Worm (Caenorhabditis elegans) whole organism, L3 larva: ENCODE data around the gene srw-60.
A peak's percentile ranks its signal among the peaks of the same experiment; 100 is the strongest.

Source experiments
- R02D3.7 ChIP-seq: fragments of 150-350 bp; optimal IDR thresholded peaks from 2 replicates; lab custom pipeline; 2014; ENCODE audit warnings: missing biosample characterization, missing genetic modification characterization
- ZK546.5 ChIP-seq: sonication (generic microtip); optimal IDR thresholded peaks from 2 replicates; lab custom pipeline; 2017; ENCODE audit warnings: missing biosample characterization, missing genetic modification characterization
- aly-2 ChIP-seq: fragments of 150-350 bp; optimal IDR thresholded peaks from 2 replicates; lab custom pipeline; 2014; ENCODE audit warnings: missing biosample characterization, missing genetic modification characterization
- ama-1 ChIP-seq: fragments of 150-350 bp; optimal IDR thresholded peaks from 2 replicates; lab custom pipeline; 2018
- ceh-28 ChIP-seq: fragments of 150-350 bp; optimal IDR thresholded peaks from 2 replicates; lab custom pipeline; 2014; ENCODE audit warnings: missing biosample characterization, missing genetic modification reagents, missing genetic modification characterization
- ceh-82 ChIP-seq: fragments of 150-350 bp; optimal IDR thresholded peaks from 2 replicates; lab custom pipeline; 2014; ENCODE audit warnings: missing biosample characterization, missing genetic modification characterization
- egl-27 ChIP-seq: sonication (generic microtip); optimal IDR thresholded peaks from 4 replicates; lab custom pipeline; 2017; ENCODE audit warnings: missing biosample characterization, missing genetic modification reagents, missing genetic modification characterization
- elt-1 ChIP-seq: fragments of 150-350 bp; optimal IDR thresholded peaks from 2 replicates; lab custom pipeline; 2014; ENCODE audit warnings: missing biosample characterization, missing genetic modification characterization
- elt-2 ChIP-seq: sonication (generic microtip); optimal IDR thresholded peaks from 2 replicates; lab custom pipeline; 2016; ENCODE audit warnings: missing genetic modification reagents, mild to moderate bottlenecking, missing genetic modification characterization, missing compliant biosample characterization
- elt-3 ChIP-seq, 3 experiments: fragments of 150-350 bp in 1 of 3; sonication (generic microtip) in 2 of 3; optimal IDR thresholded peaks; 2 replicates in 2 of 3; 4 replicates in 1 of 3; lab custom pipeline; 2014 to 2017; ENCODE audit warnings: missing biosample characterization in 3 of 3, missing genetic modification characterization in 3 of 3
- eor-1 ChIP-seq, 2 experiments: fragments of 150-350 bp; optimal IDR thresholded peaks; 2 replicates each; lab custom pipeline; 2014 to 2018; ENCODE audit warnings: missing biosample characterization in 2 of 2, missing genetic modification characterization in 2 of 2
- fkh-10 ChIP-seq: sonication (generic microtip); optimal IDR thresholded peaks from 2 replicates; lab custom pipeline; 2017; ENCODE audit warnings: missing biosample characterization, missing genetic modification reagents, missing genetic modification characterization
- fkh-2 ChIP-seq: fragments of 150-350 bp; optimal IDR thresholded peaks from 2 replicates; lab custom pipeline; 2014; ENCODE audit warnings: missing biosample characterization, missing genetic modification reagents, missing genetic modification characterization
- fos-1 ChIP-seq: fragments of 150-350 bp; optimal IDR thresholded peaks from 2 replicates; lab custom pipeline; 2014; ENCODE audit warnings: missing biosample characterization, missing genetic modification characterization
- hmg-11 ChIP-seq: sonication (generic microtip); optimal IDR thresholded peaks from 2 replicates; lab custom pipeline; 2016; ENCODE audit warnings: missing genetic modification characterization, missing compliant biosample characterization
- jun-1 ChIP-seq: fragments of 150-350 bp; optimal IDR thresholded peaks from 2 replicates; lab custom pipeline; 2014; ENCODE audit warnings: missing biosample characterization, missing genetic modification reagents, missing genetic modification characterization
- lin-15B ChIP-seq: fragments of 150-350 bp; optimal IDR thresholded peaks from 2 replicates; lab custom pipeline; 2014; ENCODE audit warnings: missing biosample characterization, missing genetic modification characterization
- lin-39 ChIP-seq: fragments of 150-350 bp; optimal IDR thresholded peaks from 2 replicates; lab custom pipeline; 2018; ENCODE audit warnings: missing biosample characterization, missing genetic modification reagents, missing genetic modification characterization
- lsy-12 ChIP-seq: sonication (generic microtip); optimal IDR thresholded peaks from 2 replicates; lab custom pipeline; 2016; ENCODE audit warnings: mild to moderate bottlenecking, missing genetic modification characterization, missing compliant biosample characterization
- mdl-1 ChIP-seq: fragments of 150-350 bp; optimal IDR thresholded peaks from 2 replicates; lab custom pipeline; 2014; ENCODE audit warnings: missing biosample characterization, missing genetic modification characterization
- mml-1 ChIP-seq: fragments of 150-350 bp; sonication (generic microtip); optimal IDR thresholded peaks from 3 replicates; lab custom pipeline; 2014; ENCODE audit warnings: missing biosample characterization, missing genetic modification characterization
- nfya-1 ChIP-seq: sonication (generic microtip); optimal IDR thresholded peaks from 2 replicates; lab custom pipeline; 2017; ENCODE audit warnings: missing genetic modification characterization, mild to moderate bottlenecking, missing compliant biosample characterization, antibody characterized with exemption, moderate library complexity; ENCODE audit not compliant: insufficient read depth
- nhr-11 ChIP-seq: fragments of 150-350 bp; optimal IDR thresholded peaks from 2 replicates; lab custom pipeline; 2014; ENCODE audit warnings: missing biosample characterization, missing genetic modification characterization
- nhr-12 ChIP-seq: fragments of 150-350 bp; optimal IDR thresholded peaks from 2 replicates; lab custom pipeline; 2014; ENCODE audit warnings: missing biosample characterization, missing genetic modification characterization
- nhr-23 ChIP-seq: fragments of 150-350 bp; optimal IDR thresholded peaks from 2 replicates; lab custom pipeline; 2014; ENCODE audit warnings: missing biosample characterization, missing genetic modification reagents, missing genetic modification characterization
- nhr-237 ChIP-seq: fragments of 150-350 bp; optimal IDR thresholded peaks from 2 replicates; lab custom pipeline; 2014; ENCODE audit warnings: missing biosample characterization, missing genetic modification characterization
- nhr-25 ChIP-seq: sonication (generic microtip); optimal IDR thresholded peaks from 2 replicates; lab custom pipeline; 2017; ENCODE audit warnings: missing biosample characterization, missing genetic modification characterization
- nhr-67 ChIP-seq: fragments of 150-350 bp; optimal IDR thresholded peaks from 2 replicates; lab custom pipeline; 2014; ENCODE audit warnings: missing biosample characterization, missing genetic modification characterization
- nhr-76 ChIP-seq: fragments of 150-350 bp; sonication (generic microtip); optimal IDR thresholded peaks from 5 replicates; lab custom pipeline; 2014; ENCODE audit warnings: missing biosample characterization, missing genetic modification characterization
- nhr-77 ChIP-seq: fragments of 150-350 bp; optimal IDR thresholded peaks from 2 replicates; lab custom pipeline; 2014; ENCODE audit warnings: missing biosample characterization, missing genetic modification characterization
- pha-4 ChIP-seq: fragments of 150-350 bp; optimal IDR thresholded peaks from 2 replicates; lab custom pipeline; 2014; ENCODE audit warnings: missing biosample characterization, missing genetic modification reagents, missing genetic modification characterization
- pqm-1 ChIP-seq: fragments of 150-350 bp; optimal IDR thresholded peaks from 2 replicates; lab custom pipeline; 2017; ENCODE audit warnings: missing biosample characterization, missing genetic modification characterization, inconsistent platforms
- sea-2 ChIP-seq: fragments of 150-350 bp; sonication (generic microtip); optimal IDR thresholded peaks from 4 replicates; lab custom pipeline; 2014; ENCODE audit warnings: missing biosample characterization, missing genetic modification reagents, missing genetic modification characterization
- skn-1 ChIP-seq: fragments of 150-350 bp; optimal IDR thresholded peaks from 2 replicates; lab custom pipeline; 2014; ENCODE audit warnings: missing biosample characterization, missing genetic modification characterization
- snpc-4 ChIP-seq: fragments of 150-350 bp; optimal IDR thresholded peaks from 2 replicates; lab custom pipeline; 2014; ENCODE audit warnings: missing biosample characterization, missing genetic modification characterization
- unc-39 ChIP-seq: sonication (generic microtip); optimal IDR thresholded peaks from 4 replicates; lab custom pipeline; 2017; ENCODE audit warnings: missing biosample characterization, missing genetic modification characterization
- unc-62 ChIP-seq: fragments of 150-350 bp; sonication (generic microtip); optimal IDR thresholded peaks from 4 replicates; lab custom pipeline; 2014; ENCODE audit warnings: missing biosample characterization, missing genetic modification reagents, missing genetic modification characterization
- zag-1 ChIP-seq: fragments of 150-350 bp; optimal IDR thresholded peaks from 2 replicates; lab custom pipeline; 2014; ENCODE audit warnings: missing biosample characterization, missing genetic modification characterization
- ztf-11 ChIP-seq: fragments of 150-350 bp; optimal IDR thresholded peaks from 2 replicates; lab custom pipeline; 2014; ENCODE audit warnings: missing biosample characterization, missing genetic modification characterization
- ztf-4 ChIP-seq: fragments of 150-350 bp; optimal IDR thresholded peaks from 2 replicates; lab custom pipeline; 2014; ENCODE audit warnings: missing biosample characterization, missing genetic modification characterization

srw-60 gene

DNA sequence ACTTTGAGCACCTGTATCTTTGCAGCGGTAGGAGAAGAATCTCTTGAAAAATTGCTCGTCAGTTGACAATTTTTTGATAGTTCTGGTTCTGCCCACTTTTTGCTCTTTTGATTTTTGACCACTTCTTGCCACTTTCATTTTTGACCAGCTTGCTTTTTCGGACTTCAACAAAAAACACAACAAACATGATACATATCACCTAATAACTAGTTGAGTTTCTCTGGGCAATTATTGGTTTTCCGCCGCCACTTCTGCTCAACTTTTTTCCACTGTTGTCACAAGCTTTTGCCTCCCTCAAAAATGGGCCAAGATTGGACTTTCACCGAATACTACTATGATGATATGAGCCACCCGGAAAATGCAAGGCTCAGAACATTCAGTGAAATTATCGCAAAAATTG lies at the start of gene srw-60:
Gene srw-60, plus strand, starts transcription at position 301 of the 400 bp plus-strand sequence.
- TF ChIP-seq ama-1 (lab: Kevin White, UChicago), result no peak
- no peak for TF ChIP-seq skn-1
- no peak for TF ChIP-seq mml-1 (tag; lab: Kevin White, UChicago)
- no peak for TF ChIP-seq ceh-28 (tag; lab: Kevin White, UChicago)
- no peak for TF ChIP-seq zag-1 (tag; lab: Kevin White, UChicago)
- TF ChIP-seq mdl-1 (tag; lab: Kevin White, UChicago), result no peak
- no peak for TF ChIP-seq unc-39 (tag; lab: Kevin White, UChicago)
- TF ChIP-seq pha-4 (tag; lab: Kevin White, UChicago), result no peak

DNA sequence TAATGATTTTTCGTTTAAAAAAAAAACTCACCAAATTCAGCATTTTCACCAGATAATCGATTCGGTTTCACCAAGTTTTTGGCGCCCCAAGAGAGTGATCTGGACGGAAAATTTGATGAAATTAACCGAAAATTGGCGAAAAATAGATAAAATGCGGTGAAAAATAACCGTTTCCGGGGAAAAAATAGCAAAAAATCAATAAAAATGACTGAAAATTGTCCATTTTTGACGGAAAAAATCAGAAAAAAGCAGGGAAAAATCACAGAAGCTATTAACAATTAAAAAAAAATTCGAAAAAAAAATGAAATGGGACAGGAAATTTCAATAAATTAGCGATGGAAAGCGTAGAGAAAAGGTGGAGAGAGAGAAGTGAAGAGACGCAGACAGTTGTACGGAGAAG lies 44.9 kb upstream of the srw-60 start, which contains the start of gene ubc-15:
Gene ubc-15, minus strand, starts transcription at position 101 of the 400 bp plus-strand sequence.
- TF ChIP-seq snpc-4 (tag; lab: Kevin White, UChicago), result no peak
- TF ChIP-seq nhr-237 (tag; lab: Kevin White, UChicago), result no peak
- TF ChIP-seq lin-15B (tag; lab: Kevin White, UChicago), result no peak
- no peak for TF ChIP-seq mml-1 (tag; lab: Kevin White, UChicago)
- no peak for TF ChIP-seq nhr-25 (tag; lab: Kevin White, UChicago)
- TF ChIP-seq ztf-11, result no peak
- TF ChIP-seq nhr-11, result no peak
- no peak for TF ChIP-seq nhr-77
- TF ChIP-seq pqm-1 (tag; lab: Kevin White, UChicago), result no peak

DNA sequence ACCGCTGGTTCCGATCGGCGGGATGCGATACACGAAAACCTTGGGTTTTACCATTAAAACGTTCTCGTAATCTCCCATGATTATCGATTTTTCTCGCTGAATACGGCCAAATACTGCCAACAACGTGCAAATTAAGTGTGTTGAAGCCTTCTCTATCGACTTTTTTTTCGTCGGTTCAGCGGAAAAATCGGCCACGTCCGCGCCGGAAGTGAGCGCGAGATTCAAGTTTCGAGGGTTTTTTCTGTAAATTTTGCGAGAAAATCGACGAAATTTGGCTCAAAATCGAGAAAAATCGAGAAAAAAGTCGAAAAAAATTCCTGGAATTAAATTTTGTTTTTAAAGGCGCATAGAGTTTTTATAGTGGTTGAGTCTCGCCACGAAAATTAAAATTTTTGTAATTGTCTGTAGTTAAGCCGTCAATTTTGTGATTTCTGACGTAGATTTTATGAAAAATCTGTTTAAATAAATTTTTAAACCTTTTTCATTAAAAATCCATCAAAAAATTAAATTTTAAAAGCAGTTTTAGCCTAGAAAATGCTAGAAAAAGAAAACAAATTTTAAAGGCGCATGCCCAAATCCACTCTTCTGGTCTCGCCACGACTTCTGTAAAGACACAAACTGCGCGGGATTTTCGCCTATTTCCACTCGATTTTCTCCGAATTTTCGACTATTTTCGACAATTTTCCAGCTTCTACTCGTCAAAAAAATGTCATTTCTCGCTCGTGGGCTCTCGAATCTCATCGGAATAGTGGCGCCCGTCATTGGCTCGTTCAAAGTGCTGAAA lies 39.1 kb upstream of the srw-60 start, which contains the start of the genes ncap-1 and Y110A2AR.1:
Gene ncap-1, minus strand, starts transcription at position 241 of the 784 bp plus-strand sequence.
Gene Y110A2AR.1, plus strand, starts transcription at position 637 of the 784 bp plus-strand sequence.
- TF ChIP-seq nfya-1 (tag; lab: Kevin White, UChicago), result peak; percentile 24
- no peak for TF ChIP-seq fkh-2 (tag; lab: Kevin White, UChicago)
- TF ChIP-seq lin-15B (tag; lab: Kevin White, UChicago), result peak; percentile 10
- TF ChIP-seq pha-4 (tag; lab: Kevin White, UChicago), result peak; percentile 9
- TF ChIP-seq, all 47 proteins: peak for 3

DNA sequence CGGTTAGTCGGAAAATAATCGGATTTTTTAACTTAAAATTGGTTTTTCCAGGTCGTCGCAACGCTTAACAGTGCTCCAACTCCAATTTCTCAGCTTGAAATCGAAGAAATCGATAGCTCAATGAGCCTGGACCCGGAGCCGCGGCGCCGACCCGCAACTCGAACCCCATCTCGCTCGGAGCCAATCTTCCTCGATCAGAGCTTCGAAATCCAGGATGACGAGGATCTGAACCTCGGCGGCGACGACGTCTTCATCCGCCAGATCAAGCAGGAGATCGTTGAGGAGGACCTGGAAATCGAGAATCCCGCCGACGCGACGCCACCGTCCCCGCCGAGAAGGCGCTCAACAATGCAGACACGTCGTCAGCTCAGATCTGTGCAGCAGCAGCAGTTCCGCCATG lies 38.2 kb upstream of the srw-60 start:
- no peak for TF ChIP-seq elt-3 (tag; optimal IDR thresholded peaks at IDR 0.05; lab: Kevin White, UChicago)
- TF ChIP-seq nhr-12, result no peak

DNA sequence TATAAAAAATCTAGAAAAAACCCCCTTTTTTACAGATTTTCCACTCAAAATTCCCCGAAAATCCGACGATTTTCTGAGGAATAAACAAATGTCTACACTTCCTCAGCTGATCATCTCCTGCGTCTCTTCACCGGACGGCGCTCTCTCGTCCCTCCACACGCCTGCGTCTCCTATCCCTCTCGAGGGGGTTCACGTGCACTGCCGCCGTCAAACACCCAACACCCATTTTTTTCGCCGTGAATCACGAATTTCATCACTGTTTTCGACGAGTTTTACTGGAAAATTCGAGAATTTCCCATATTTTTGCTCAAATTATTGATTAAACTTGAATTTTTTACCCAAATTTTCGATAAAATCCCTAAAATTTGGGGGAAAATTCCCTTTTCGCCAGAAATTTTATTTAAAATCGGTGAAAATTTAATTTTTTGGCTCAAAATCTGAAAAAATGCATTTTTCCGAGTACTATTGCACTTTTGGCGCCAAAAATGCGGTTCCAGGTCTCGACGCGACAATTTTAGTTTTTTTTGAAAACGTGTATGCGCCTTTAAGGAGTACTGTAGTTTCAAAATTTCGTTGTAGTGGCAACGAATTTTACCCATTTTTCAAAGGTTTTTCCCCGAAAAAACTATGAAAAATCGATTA lies 37.5 kb upstream of the srw-60 start:
- TF ChIP-seq fkh-2 (tag; lab: Kevin White, UChicago), result no peak
- peak; percentile 29 for TF ChIP-seq snpc-4 (tag; lab: Kevin White, UChicago)
- no peak for TF ChIP-seq R02D3.7 (tag; lab: Kevin White, UChicago)
- peak; percentile 26 for TF ChIP-seq ceh-28 (tag; lab: Kevin White, UChicago)
- TF ChIP-seq unc-62 (GFP tag; lab: Kevin White, UChicago), result no peak
- peak; percentile 15 for TF ChIP-seq lin-15B (tag; lab: Kevin White, UChicago)
- TF ChIP-seq pqm-1 (tag; lab: Kevin White, UChicago), result no peak
- TF ChIP-seq egl-27 (tag; lab: Kevin White, UChicago), result no peak
- peak; percentile 6 for TF ChIP-seq lin-39 (tag; lab: Kevin White, UChicago)
- peak; percentile 26 for TF ChIP-seq fkh-10 (GFP tag; lab: Kevin White, UChicago)
- no peak for TF ChIP-seq unc-39 (tag; lab: Kevin White, UChicago)
- no peak for TF ChIP-seq zag-1 (tag; lab: Kevin White, UChicago)
- TF ChIP-seq pha-4 (tag; lab: Kevin White, UChicago), result peak; percentile 57
- TF ChIP-seq nhr-76 (tag; lab: Kevin White, UChicago), result no peak
- TF ChIP-seq nhr-23 (tag; lab: Kevin White, UChicago), result peak; percentile 28
- TF ChIP-seq mdl-1 (tag; lab: Kevin White, UChicago), result peak; percentile 68
- no peak for TF ChIP-seq ama-1 (lab: Kevin White, UChicago)
- TF ChIP-seq ZK546.5 (tag; lab: Kevin White, UChicago), result no peak
- TF ChIP-seq jun-1, result peak; percentile 5
- peak; percentile 48 for TF ChIP-seq nfya-1 (tag; lab: Kevin White, UChicago)
- TF ChIP-seq eor-1 (tag; optimal IDR thresholded peaks at IDR 0.05; lab: Kevin White, UChicago), result no peak
- no peak for TF ChIP-seq ztf-11
- no peak for TF ChIP-seq sea-2 (GFP tag; lab: Kevin White, UChicago)
- no peak for TF ChIP-seq skn-1
- TF ChIP-seq hmg-11 (tag; lab: Kevin White, UChicago), result peak; percentile 43
- no peak for TF ChIP-seq ztf-4
- peak; percentile 36 for TF ChIP-seq elt-2
- TF ChIP-seq nhr-77, result no peak
- TF ChIP-seq aly-2 (tag; lab: Kevin White, UChicago), result no peak
- no peak for TF ChIP-seq elt-1
- TF ChIP-seq nhr-67 (tag; lab: Kevin White, UChicago), result no peak
- no peak for TF ChIP-seq nhr-237 (tag; lab: Kevin White, UChicago)
- no peak for TF ChIP-seq lsy-12 (tag; lab: Kevin White, UChicago)
- no peak for TF ChIP-seq nhr-11
- no peak for TF ChIP-seq ceh-82 (tag; lab: Kevin White, UChicago)
- TF ChIP-seq elt-3 (tag; optimal IDR thresholded peaks at IDR 0.05; lab: Kevin White, UChicago), result no peak
- TF ChIP-seq fos-1, result no peak
